Worm (Caenorhabditis elegans) whole organism, L3 larva: Measurements from ENCODE around the gene slcr-46.1.

ENCODE experiments used
- R02D3.7 ChIP-seq: fragments of 150-350 bp; optimal IDR thresholded peaks from 2 replicates; lab custom pipeline; 2014; ENCODE audit warnings: missing biosample characterization, missing genetic modification characterization
- aly-2 ChIP-seq: fragments of 150-350 bp; optimal IDR thresholded peaks from 2 replicates; lab custom pipeline; 2014; ENCODE audit warnings: missing biosample characterization, missing genetic modification characterization
- ama-1 ChIP-seq: fragments of 150-350 bp; optimal IDR thresholded peaks from 2 replicates; lab custom pipeline; 2018
- ceh-16 ChIP-seq: sonication (generic microtip); optimal IDR thresholded peaks from 2 replicates; lab custom pipeline; 2017; ENCODE audit warnings: missing biosample characterization, missing genetic modification characterization
- ceh-9 ChIP-seq: sonication (generic microtip); optimal IDR thresholded peaks from 2 replicates; lab custom pipeline; 2018; ENCODE audit warnings: missing biosample characterization, missing genetic modification characterization
- daf-12 ChIP-seq: fragments of 150-350 bp; optimal IDR thresholded peaks from 2 replicates; lab custom pipeline; 2014; ENCODE audit warnings: missing biosample characterization, missing genetic modification reagents, missing genetic modification characterization
- egl-27 ChIP-seq: sonication (generic microtip); optimal IDR thresholded peaks from 4 replicates; lab custom pipeline; 2017; ENCODE audit warnings: missing biosample characterization, missing genetic modification reagents, missing genetic modification characterization
- elt-1 ChIP-seq: fragments of 150-350 bp; optimal IDR thresholded peaks from 2 replicates; lab custom pipeline; 2014; ENCODE audit warnings: missing biosample characterization, missing genetic modification characterization
- elt-2 ChIP-seq: sonication (generic microtip); optimal IDR thresholded peaks from 2 replicates; lab custom pipeline; 2016; ENCODE audit warnings: missing genetic modification reagents, mild to moderate bottlenecking, missing genetic modification characterization, missing compliant biosample characterization
- fkh-2 ChIP-seq: fragments of 150-350 bp; optimal IDR thresholded peaks from 2 replicates; lab custom pipeline; 2014; ENCODE audit warnings: missing biosample characterization, missing genetic modification reagents, missing genetic modification characterization
- jun-1 ChIP-seq: fragments of 150-350 bp; optimal IDR thresholded peaks from 2 replicates; lab custom pipeline; 2014; ENCODE audit warnings: missing biosample characterization, missing genetic modification reagents, missing genetic modification characterization
- lin-39 ChIP-seq: fragments of 150-350 bp; optimal IDR thresholded peaks from 2 replicates; lab custom pipeline; 2018; ENCODE audit warnings: missing biosample characterization, missing genetic modification reagents, missing genetic modification characterization
- mml-1 ChIP-seq: fragments of 150-350 bp; sonication (generic microtip); optimal IDR thresholded peaks from 3 replicates; lab custom pipeline; 2014; ENCODE audit warnings: missing biosample characterization, missing genetic modification characterization
- nfya-1 ChIP-seq: sonication (generic microtip); optimal IDR thresholded peaks from 2 replicates; lab custom pipeline; 2017; ENCODE audit warnings: missing genetic modification characterization, mild to moderate bottlenecking, missing compliant biosample characterization, antibody characterized with exemption, moderate library complexity; ENCODE audit not compliant: insufficient read depth
- nhr-12 ChIP-seq: fragments of 150-350 bp; optimal IDR thresholded peaks from 2 replicates; lab custom pipeline; 2014; ENCODE audit warnings: missing biosample characterization, missing genetic modification characterization
- nhr-23 ChIP-seq: fragments of 150-350 bp; optimal IDR thresholded peaks from 2 replicates; lab custom pipeline; 2014; ENCODE audit warnings: missing biosample characterization, missing genetic modification reagents, missing genetic modification characterization
- nhr-43 ChIP-seq: sonication (generic microtip); optimal IDR thresholded peaks from 2 replicates; lab custom pipeline; 2016; ENCODE audit warnings: mild to moderate bottlenecking, missing genetic modification characterization, missing compliant biosample characterization; ENCODE audit not compliant: poor library complexity, severe bottlenecking
- nhr-76 ChIP-seq: fragments of 150-350 bp; sonication (generic microtip); optimal IDR thresholded peaks from 5 replicates; lab custom pipeline; 2014; ENCODE audit warnings: missing biosample characterization, missing genetic modification characterization
- pha-4 ChIP-seq: fragments of 150-350 bp; optimal IDR thresholded peaks from 2 replicates; lab custom pipeline; 2014; ENCODE audit warnings: missing biosample characterization, missing genetic modification reagents, missing genetic modification characterization
- pqm-1 ChIP-seq: fragments of 150-350 bp; optimal IDR thresholded peaks from 2 replicates; lab custom pipeline; 2017; ENCODE audit warnings: missing biosample characterization, missing genetic modification characterization, inconsistent platforms
- sea-2 ChIP-seq: fragments of 150-350 bp; sonication (generic microtip); optimal IDR thresholded peaks from 4 replicates; lab custom pipeline; 2014; ENCODE audit warnings: missing biosample characterization, missing genetic modification reagents, missing genetic modification characterization
- skn-1 ChIP-seq: fragments of 150-350 bp; optimal IDR thresholded peaks from 2 replicates; lab custom pipeline; 2014; ENCODE audit warnings: missing biosample characterization, missing genetic modification characterization
- snpc-4 ChIP-seq: fragments of 150-350 bp; optimal IDR thresholded peaks from 2 replicates; lab custom pipeline; 2014; ENCODE audit warnings: missing biosample characterization, missing genetic modification characterization
- unc-39 ChIP-seq: sonication (generic microtip); optimal IDR thresholded peaks from 4 replicates; lab custom pipeline; 2017; ENCODE audit warnings: missing biosample characterization, missing genetic modification characterization
- unc-62 ChIP-seq: fragments of 150-350 bp; sonication (generic microtip); optimal IDR thresholded peaks from 4 replicates; lab custom pipeline; 2014; ENCODE audit warnings: missing biosample characterization, missing genetic modification reagents, missing genetic modification characterization
- zag-1 ChIP-seq: fragments of 150-350 bp; optimal IDR thresholded peaks from 2 replicates; lab custom pipeline; 2014; ENCODE audit warnings: missing biosample characterization, missing genetic modification characterization
- ztf-11 ChIP-seq: fragments of 150-350 bp; optimal IDR thresholded peaks from 2 replicates; lab custom pipeline; 2014; ENCODE audit warnings: missing biosample characterization, missing genetic modification characterization

Gene slcr-46.1

DNA sequence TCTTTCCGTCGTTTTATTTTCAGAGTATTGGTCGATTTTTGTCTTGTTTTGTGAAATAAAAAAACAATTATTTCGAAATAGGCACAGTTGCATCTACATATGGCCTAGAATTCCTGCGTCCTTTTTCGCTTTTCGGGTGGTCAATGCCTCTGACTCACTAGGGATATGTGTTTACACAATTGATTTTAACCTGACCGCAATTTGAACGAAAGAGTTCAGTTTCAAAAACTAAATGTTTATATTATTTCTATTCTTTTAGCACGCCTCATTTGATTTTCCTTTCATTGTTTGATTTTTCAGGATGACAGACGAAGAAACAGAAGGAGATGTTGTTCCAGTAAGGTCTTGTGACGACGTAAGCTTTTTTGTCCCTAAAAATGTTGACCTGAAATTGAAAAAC, 35.6 kb downstream of the slcr-46.1 start, which contains the start of gene mfsd-12:
Gene mfsd-12 (plus strand): TSS at position 301 of the 400 bp plus-strand sequence.
- no peak for TF ChIP-seq mml-1
- peak; percentile 7 for TF ChIP-seq pha-4

DNA sequence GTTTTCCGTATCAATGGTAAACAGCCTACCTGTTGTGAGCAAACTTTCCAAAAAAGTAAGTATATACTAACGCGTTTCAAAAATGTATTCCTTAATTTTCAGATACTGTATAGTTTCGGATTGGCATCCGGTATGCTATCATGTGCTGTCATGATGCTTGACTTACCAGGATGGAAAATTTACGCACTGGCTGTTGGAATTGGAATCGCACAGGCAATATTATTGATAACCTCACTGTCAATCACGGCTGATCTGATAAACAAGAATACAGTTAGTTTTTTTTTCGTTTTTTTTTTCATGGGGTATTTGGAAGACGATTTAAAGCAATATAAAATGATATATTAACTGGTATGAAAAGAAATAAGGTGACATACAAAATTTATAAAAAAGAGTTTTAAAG, 39.7 kb downstream of the slcr-46.1 start:
- TF ChIP-seq nhr-12 (tag; lab: Kevin White, UChicago) (no peak), elt-2 (tag; lab: Kevin White, UChicago) (peak; percentile 48), zag-1 (no peak)

DNA sequence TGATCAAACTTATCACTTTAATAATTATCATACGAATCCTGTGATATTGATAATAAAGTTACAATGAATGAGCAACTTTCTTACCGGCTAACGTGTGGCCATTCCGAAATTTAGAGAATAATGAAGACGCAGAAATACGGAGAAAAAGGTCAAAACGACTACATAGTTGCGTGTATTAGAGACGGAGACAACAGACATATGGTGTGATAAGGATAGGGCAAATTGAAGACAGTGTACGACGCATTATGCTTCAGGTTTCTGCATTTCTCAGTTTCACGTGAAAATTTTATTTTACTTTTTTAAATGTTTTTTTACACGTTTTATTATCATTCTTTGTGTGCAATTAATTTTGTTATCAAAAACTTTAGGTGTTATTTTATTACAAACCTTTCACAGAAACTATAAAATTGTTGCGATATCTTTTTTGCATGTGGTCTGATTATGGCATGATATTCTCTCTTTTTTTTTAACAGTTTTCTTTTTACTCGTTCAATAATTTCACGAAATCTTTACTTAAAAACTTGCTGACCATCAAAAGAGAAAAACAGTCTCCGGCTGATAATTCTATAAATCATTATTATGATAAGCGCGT, 41.1 kb downstream of the slcr-46.1 start, which contains the start of gene tmem-135:
Gene tmem-135 (plus strand): TSS at position 542 of the 592 bp plus-strand sequence.
- peak; percentile 73 for TF ChIP-seq elt-2 (tag; lab: Kevin White, UChicago)
- peak; percentile 42 for TF ChIP-seq pqm-1 (tag; lab: Kevin White, UChicago)
- TF ChIP-seq nfya-1 (tag; lab: Kevin White, UChicago) = no peak

DNA sequence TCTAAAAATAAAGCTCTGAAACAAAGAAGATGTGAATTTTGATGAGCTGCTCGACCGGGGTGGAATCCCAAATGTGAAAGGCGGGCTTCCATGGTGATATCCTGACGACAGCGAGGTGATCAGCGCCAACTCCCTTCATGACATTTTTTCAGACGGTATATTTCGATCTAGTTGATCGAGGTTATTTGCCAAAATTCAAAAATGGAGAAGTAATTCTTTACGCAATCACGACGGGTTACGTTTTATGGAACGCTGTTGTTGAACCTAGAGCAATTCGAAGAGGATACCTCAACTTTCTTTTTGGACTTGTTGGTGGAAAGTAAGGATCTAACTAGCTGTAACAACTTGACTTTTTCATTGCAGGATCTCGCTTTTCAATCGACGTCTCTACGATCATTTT, 44.5 kb downstream of the slcr-46.1 start:
- TF ChIP-seq nhr-23 (tag; lab: Kevin White, UChicago) (no peak), R02D3.7 (tag; lab: Kevin White, UChicago) (no peak), unc-62 (no peak), zag-1 (no peak)

DNA sequence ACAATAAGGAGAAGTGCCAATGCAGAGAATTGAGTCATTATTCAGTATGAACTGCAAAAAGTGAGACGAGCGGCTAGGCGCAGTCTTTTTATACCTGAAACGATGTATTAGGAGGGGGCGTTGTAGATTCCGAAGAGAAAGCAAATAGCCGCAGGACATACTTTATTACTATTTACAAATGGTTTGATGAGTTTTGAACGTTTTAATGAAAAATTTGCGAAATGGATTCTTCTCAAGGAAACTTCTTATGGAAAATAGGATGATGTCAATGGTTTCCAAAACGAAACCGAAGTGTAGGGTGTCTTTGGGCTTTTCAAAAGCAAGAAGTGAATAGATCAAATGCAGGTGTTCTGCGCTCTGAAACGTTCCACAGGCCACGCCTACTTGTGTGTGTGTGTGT, 45.9 kb downstream of the slcr-46.1 start, which contains the start of gene flp-11:
Gene flp-11 (minus strand): TSS at position 101 of the 400 bp plus-strand sequence.
- TF ChIP-seq ceh-9 (no peak), ztf-11 (tag; lab: Kevin White, UChicago) (no peak), jun-1 (no peak), skn-1 (tag; lab: Kevin White, UChicago) (no peak), aly-2 (tag; lab: Kevin White, UChicago) (no peak), elt-1 (tag; lab: Kevin White, UChicago) (no peak), egl-27 (tag; lab: Kevin White, UChicago) (no peak), ama-1 (lab: Kevin White, UChicago) (no peak), fkh-2 (tag; lab: Kevin White, UChicago) (no peak)

DNA sequence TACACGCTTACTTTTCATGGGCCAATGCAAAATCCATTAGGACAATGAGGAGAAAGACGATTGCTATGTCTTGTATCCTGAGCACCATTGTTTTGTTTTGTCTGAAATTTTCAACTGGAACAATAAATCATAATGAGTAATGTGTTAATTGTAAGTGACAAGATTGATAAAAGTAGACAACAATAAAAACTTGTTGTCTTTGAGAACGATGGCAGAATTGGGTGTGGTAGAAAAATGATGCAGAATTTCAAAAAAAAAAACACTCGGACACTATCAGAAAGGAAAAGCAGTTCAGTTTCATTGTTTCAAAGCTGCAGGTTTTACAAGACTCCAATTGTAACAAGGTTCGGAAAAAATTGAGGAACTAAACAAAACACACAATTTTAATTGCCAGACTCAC, 50.5 kb downstream of the slcr-46.1 start, which contains the start of gene K02G10.15:
Gene K02G10.15 (minus strand): TSS at position 101 of the 400 bp plus-strand sequence.
- TF ChIP-seq skn-1 (tag; lab: Kevin White, UChicago) (no peak), ama-1 (lab: Kevin White, UChicago) (no peak), nhr-43 (tag; lab: Kevin White, UChicago) (no peak), unc-39 (tag; lab: Kevin White, UChicago) (no peak), lin-39 (tag; lab: Kevin White, UChicago) (no peak), nhr-23 (tag; lab: Kevin White, UChicago) (no peak), sea-2 (GFP tag; lab: Kevin White, UChicago) (no peak), ceh-16 (tag; lab: Kevin White, UChicago) (no peak), snpc-4 (tag; lab: Kevin White, UChicago) (no peak), nhr-76 (no peak), daf-12 (tag; lab: Kevin White, UChicago) (no peak)
